Fruit fly (Drosophila melanogaster) whole organism, embryonic: ENCODE data around the gene CG13654.

Source experiments
- Abd-B ChIP-seq: fragments of 200-800 bp; sonication (Bioruptor generic); optimal IDR thresholded peaks from 2 replicates; lab custom pipeline; 2018; ENCODE audit warnings: missing biosample characterization, mild to moderate bottlenecking, missing genetic modification characterization, moderate library complexity
- Asciz ChIP-seq: fragments of 200-800 bp; sonication (Bioruptor generic); optimal IDR thresholded peaks from 2 replicates; lab custom pipeline; 2017; ENCODE audit warnings: missing biosample characterization, mild to moderate bottlenecking, missing genetic modification characterization, missing genetic modification reagents
- Atf3 ChIP-seq: fragments of 200-800 bp; sonication (Bioruptor generic); optimal IDR thresholded peaks from 3 replicates; lab custom pipeline; 2016; ENCODE audit warnings: missing biosample characterization, missing genetic modification characterization
- CG10321 ChIP-seq: fragments of 200-800 bp; sonication (Bioruptor generic); IDR thresholded peaks from 2 replicates; pipeline ENCODE4 v1.3.6; 2022; ENCODE audit warnings: missing biosample characterization, missing genetic modification characterization
- CG10543 ChIP-seq: fragments of 200-800 bp; sonication (Bioruptor generic); optimal IDR thresholded peaks from 3 replicates; lab custom pipeline; 2017; ENCODE audit warnings: missing biosample characterization, mild to moderate bottlenecking, missing genetic modification characterization, moderate library complexity
- CG12104 ChIP-seq: fragments of 200-800 bp; sonication (Bioruptor generic); optimal IDR thresholded peaks from 3 replicates; lab custom pipeline; 2016; ENCODE audit warnings: missing biosample characterization, missing genetic modification characterization
- CG15073 ChIP-seq: fragments of 200-800 bp; sonication (Bioruptor generic); optimal IDR thresholded peaks from 2 replicates; lab custom pipeline; 2016; ENCODE audit warnings: missing biosample characterization, missing genetic modification characterization
- CG15514 ChIP-seq: fragments of 200-800 bp; sonication (Bioruptor generic); optimal IDR thresholded peaks from 3 replicates; lab custom pipeline; 2017; ENCODE audit warnings: missing biosample characterization, missing genetic modification characterization, mild to moderate bottlenecking, moderate library complexity, missing genetic modification reagents
- CG16779 ChIP-seq: fragments of 200-800 bp; sonication (Bioruptor generic); IDR thresholded peaks from 2 replicates; pipeline ENCODE4 v1.3.6; 2022; ENCODE audit warnings: missing biosample characterization, missing genetic modification characterization
- CG16813 ChIP-seq: fragments of 200-800 bp; sonication (Bioruptor generic); IDR thresholded peaks from 3 replicates; pipeline ENCODE4 v1.3.6; 2022; ENCODE audit warnings: missing biosample characterization, missing genetic modification characterization; ENCODE audit not compliant: partially characterized antibody
- CG17568 ChIP-seq: fragments of 200-800 bp; sonication (Bioruptor generic); optimal IDR thresholded peaks from 2 replicates; lab custom pipeline; 2018; ENCODE audit warnings: missing biosample characterization, mild to moderate bottlenecking, missing genetic modification characterization, moderate library complexity
- CG17829 ChIP-seq: fragments of 200-800 bp; optimal IDR thresholded peaks from 2 replicates; lab custom pipeline; 2019; ENCODE audit warnings: missing biosample characterization, mild to moderate bottlenecking, missing genetic modification characterization, moderate library complexity
- CG1792 ChIP-seq: fragments of 200-800 bp; sonication (Bioruptor generic); optimal IDR thresholded peaks from 2 replicates; lab custom pipeline; 2016; ENCODE audit warnings: missing biosample characterization, missing genetic modification characterization
- CG2129 ChIP-seq: fragments of 200-800 bp; sonication (Bioruptor generic); IDR thresholded peaks from 2 replicates; pipeline ENCODE4 v1.3.6; 2022; ENCODE audit warnings: missing biosample characterization, missing genetic modification characterization; ENCODE audit not compliant: partially characterized antibody
- CG2678 ChIP-seq: fragments of 200-800 bp; sonication (Bioruptor generic); optimal IDR thresholded peaks from 3 replicates; lab custom pipeline; 2019; ENCODE audit warnings: missing biosample characterization, mild to moderate bottlenecking, missing genetic modification characterization, moderate library complexity
- CG32767 ChIP-seq: fragments of 200-800 bp; sonication (Bioruptor generic); IDR thresholded peaks from 2 replicates; pipeline ENCODE4 v1.3.6; 2022; ENCODE audit warnings: missing biosample characterization, missing genetic modification characterization
- CG33557 ChIP-seq: fragments of 200-800 bp; sonication (Bioruptor generic); optimal IDR thresholded peaks from 2 replicates; lab custom pipeline; 2019; ENCODE audit warnings: missing biosample characterization, mild to moderate bottlenecking, missing genetic modification characterization, moderate library complexity
- CG4404 ChIP-seq: fragments of 200-800 bp; sonication (Bioruptor generic); IDR thresholded peaks from 2 replicates; pipeline ENCODE4 v1.3.6; 2022; ENCODE audit warnings: missing biosample characterization, missing genetic modification characterization
- CG6683 ChIP-seq: fragments of 200-800 bp; sonication (Bioruptor generic); optimal IDR thresholded peaks from 2 replicates; lab custom pipeline; 2017; ENCODE audit warnings: missing biosample characterization, mild to moderate bottlenecking, missing genetic modification characterization, missing genetic modification reagents
- CG7271 ChIP-seq: fragments of 200-800 bp; sonication (Bioruptor generic); optimal IDR thresholded peaks from 2 replicates; lab custom pipeline; 2018; ENCODE audit warnings: missing biosample characterization, mild to moderate bottlenecking, missing genetic modification characterization, moderate library complexity
- CG7928 ChIP-seq: fragments of 200-800 bp; sonication (Bioruptor generic); optimal IDR thresholded peaks from 2 replicates; lab custom pipeline; 2017; ENCODE audit warnings: missing biosample characterization, mild to moderate bottlenecking, missing genetic modification characterization
- CG8924 ChIP-seq: fragments of 200-800 bp; optimal IDR thresholded peaks from 3 replicates; lab custom pipeline; 2019; ENCODE audit warnings: missing biosample characterization, mild to moderate bottlenecking, missing genetic modification characterization, moderate library complexity
- CG9727 ChIP-seq: fragments of 200-800 bp; sonication (Bioruptor generic); optimal IDR thresholded peaks from 3 replicates; lab custom pipeline; 2017; ENCODE audit warnings: missing biosample characterization, mild to moderate bottlenecking, missing genetic modification characterization
- CrebB ChIP-seq: fragments of 200-800 bp; sonication (Bioruptor generic); optimal IDR thresholded peaks from 3 replicates; lab custom pipeline; 2018; ENCODE audit warnings: missing biosample characterization, mild to moderate bottlenecking, missing genetic modification characterization
- Dek ChIP-seq: fragments of 200-800 bp; sonication (Bioruptor generic); optimal IDR thresholded peaks from 3 replicates; lab custom pipeline; 2019; ENCODE audit warnings: missing biosample characterization, mild to moderate bottlenecking, missing genetic modification characterization, moderate library complexity
- Dip2 ChIP-seq: fragments of 200-800 bp; sonication (Bioruptor generic); IDR thresholded peaks from 2 replicates; pipeline ENCODE4 v1.3.6; 2022; ENCODE audit warnings: missing biosample characterization, missing genetic modification characterization
- E2f2 ChIP-seq: fragments of 200-800 bp; sonication (Bioruptor generic); IDR thresholded peaks from 2 replicates; pipeline ENCODE4 v1.3.6; 2022; ENCODE audit warnings: missing biosample characterization, missing genetic modification characterization
- Ets65A ChIP-seq: fragments of 200-800 bp; sonication (Bioruptor generic); peaks from one replicate; lab custom pipeline; 2016; ENCODE audit warnings: missing biosample characterization, missing genetic modification characterization
- Nf-YC ChIP-seq: fragments of 200-800 bp; optimal IDR thresholded peaks from 3 replicates; lab custom pipeline; 2019; ENCODE audit warnings: missing biosample characterization, mild to moderate bottlenecking, missing genetic modification characterization, moderate library complexity
- Opbp ChIP-seq: fragments of 200-800 bp; sonication (Bioruptor generic); IDR thresholded peaks from 3 replicates; pipeline ENCODE4 v1.3.6; 2022; ENCODE audit warnings: missing biosample characterization, missing genetic modification characterization; ENCODE audit not compliant: partially characterized antibody
- Rx ChIP-seq: fragments of 200-800 bp; sonication (Bioruptor generic); IDR thresholded peaks from 2 replicates; pipeline ENCODE4 v1.3.6; 2022; ENCODE audit warnings: missing biosample characterization, missing genetic modification characterization
- Side ChIP-seq: fragments of 200-800 bp; sonication (Bioruptor generic); optimal IDR thresholded peaks from 2 replicates; lab custom pipeline; 2016; ENCODE audit warnings: missing biosample characterization, missing genetic modification characterization
- Sox102F ChIP-seq: fragments of 200-800 bp; sonication (Bioruptor generic); optimal IDR thresholded peaks from 2 replicates; lab custom pipeline; 2018; ENCODE audit warnings: missing biosample characterization, mild to moderate bottlenecking, missing genetic modification characterization, moderate library complexity
- Ssrp ChIP-seq: fragments of 200-800 bp; sonication (Bioruptor generic); optimal IDR thresholded peaks from 2 replicates; lab custom pipeline; 2018; ENCODE audit warnings: missing biosample characterization, mild to moderate bottlenecking, missing genetic modification characterization, moderate library complexity
- Stat92E ChIP-seq, 3 experiments: fragments of >200 bp in 2 of 3; fragments of 200-800 bp in 1 of 3; sonication (Bioruptor generic) in 1 of 3; optimal IDR thresholded peaks; 2 replicates each; lab custom pipeline; 2017 to 2019; ENCODE audit warnings: missing biosample characterization in 3 of 3, missing genetic modification characterization in 3 of 3, mild to moderate bottlenecking in 1 of 3, moderate library complexity in 1 of 3
- bab2 ChIP-seq: fragments of 200-800 bp; sonication (Bioruptor generic); optimal IDR thresholded peaks from 2 replicates; lab custom pipeline; 2016; ENCODE audit warnings: missing biosample characterization, missing genetic modification characterization
- dm ChIP-seq: fragments of 200-800 bp; sonication (Bioruptor generic); optimal IDR thresholded peaks from 3 replicates; lab custom pipeline; 2016; ENCODE audit warnings: missing biosample characterization, missing genetic modification characterization
- her ChIP-seq: fragments of 200-800 bp; sonication (Bioruptor generic); optimal IDR thresholded peaks from 2 replicates; lab custom pipeline; 2016; ENCODE audit warnings: missing biosample characterization, missing genetic modification characterization
- hth ChIP-seq: fragments of >200 bp; optimal IDR thresholded peaks from 2 replicates; lab custom pipeline; 2017; ENCODE audit warnings: inconsistent platforms
- jigr1 ChIP-seq: fragments of 200-800 bp; sonication (Bioruptor generic); IDR thresholded peaks from 3 replicates; pipeline ENCODE4 v1.3.6; 2022; ENCODE audit warnings: missing biosample characterization, missing genetic modification characterization
- kay ChIP-seq: fragments of 200-800 bp; sonication (Bioruptor generic); optimal IDR thresholded peaks from 2 replicates; lab custom pipeline; 2016; ENCODE audit warnings: missing biosample characterization, missing genetic modification characterization
- nau ChIP-seq: fragments of 200-800 bp; sonication (Bioruptor generic); optimal IDR thresholded peaks from 3 replicates; lab custom pipeline; 2017; ENCODE audit warnings: missing biosample characterization, mild to moderate bottlenecking, missing genetic modification characterization, missing genetic modification reagents
- otp ChIP-seq: fragments of 200-800 bp; sonication (Bioruptor generic); IDR thresholded peaks from 3 replicates; pipeline ENCODE4, ENCODE4 v1.3.6; 2022; ENCODE audit warnings: missing biosample characterization, missing genetic modification characterization
- ro ChIP-seq: fragments of 200-800 bp; sonication (Bioruptor generic); IDR thresholded peaks from 2 replicates; pipeline ENCODE4 v1.3.6; 2022; ENCODE audit warnings: missing biosample characterization, missing genetic modification characterization
- slp2 ChIP-seq: fragments of 200-800 bp; sonication (Bioruptor generic); optimal IDR thresholded peaks from 2 replicates; lab custom pipeline; 2016; ENCODE audit warnings: missing biosample characterization, missing genetic modification characterization
- tio ChIP-seq: fragments of 200-800 bp; sonication (Bioruptor generic); optimal IDR thresholded peaks from 2 replicates; lab custom pipeline; 2017; ENCODE audit warnings: missing biosample characterization, missing genetic modification characterization, inconsistent platforms
- tll ChIP-seq, 2 experiments: fragments of 200-800 bp in 1 of 2; fragments of >200 bp in 1 of 2; sonication (Bioruptor generic) in 1 of 2; optimal IDR thresholded peaks; 2 replicates each; lab custom pipeline; 2017 to 2019; ENCODE audit warnings: missing biosample characterization in 2 of 2, missing genetic modification characterization in 2 of 2, mild to moderate bottlenecking in 1 of 2, moderate library complexity in 1 of 2
- trem ChIP-seq: fragments of 200-800 bp; optimal IDR thresholded peaks from 3 replicates; lab custom pipeline; 2019; ENCODE audit warnings: missing biosample characterization, mild to moderate bottlenecking, missing genetic modification characterization, moderate library complexity
- trh ChIP-seq: fragments of 200-800 bp; sonication (Bioruptor generic); optimal IDR thresholded peaks from 2 replicates; lab custom pipeline; 2016; ENCODE audit warnings: missing biosample characterization, missing genetic modification characterization
- unpg ChIP-seq: fragments of 200-800 bp; sonication (Bioruptor generic); optimal IDR thresholded peaks from 3 replicates; lab custom pipeline; 2018; ENCODE audit warnings: missing biosample characterization, mild to moderate bottlenecking, missing genetic modification characterization, moderate library complexity

Gene CG13654

dm6 chr3R:25178521-25178920, 21.1 kb upstream of the CG13654 start (continued):
- TF ChIP-seq dm (no peak), Abd-B (peak; percentile 2), tll (GFP tag; optimal IDR thresholded peaks at IDR 0.05; lab: Kevin White, UChicago) (no peak), Dip2 (GFP tag; lab: Robert Waterston, UW) (no peak), CG15073 (GFP tag; lab: Kevin White, UChicago) (no peak), Sox102F (GFP tag; lab: Kevin White, UChicago) (peak; percentile 72), ro (peak; percentile 49; the same call in 1 of the 2 replicates), CG8924 (tag; lab: Kevin White, UChicago) (peak; percentile 73), CG32767 (GFP tag; lab: Robert Waterston, UW) (peak; percentile 72), Nf-YC (tag; lab: Kevin White, UChicago) (no peak), CG16813 (GFP tag; lab: Robert Waterston, UW) (peak; percentile 42; the same call in 1 of the 3 replicates), Opbp (GFP tag; lab: Robert Waterston, UW) (no peak), Ets65A (GFP tag; lab: Kevin White, UChicago) (no peak), kay (GFP tag; lab: Kevin White, UChicago) (no peak), bab2 (GFP tag; lab: Kevin White, UChicago) (no peak), tio (GFP tag; lab: Kevin White, UChicago) (peak; percentile 78), CG6683 (no peak), unpg (GFP tag; lab: Kevin White, UChicago) (peak; percentile 62), hth (no peak), CG16779 (no peak), Asciz (GFP tag; lab: Kevin White, UChicago) (peak; percentile 31), CG17568 (GFP tag; lab: Kevin White, UChicago) (peak; percentile 42), Stat92E (GFP tag; optimal IDR thresholded peaks at IDR 0.05; lab: Kevin White, UChicago) (no peak), CG2129 (no peak), otp (peak; percentile 89), Rx (GFP tag; lab: Robert Waterston, UW) (no peak), CG10543 (no peak), CG7271 (peak; percentile 51), CG33557 (GFP tag; lab: Kevin White, UChicago) (peak; percentile 83), CG2678 (tag; lab: Kevin White, UChicago) (peak; percentile 6), CrebB (tag; lab: Kevin White, UChicago) (peak; percentile 13), CG7928 (GFP tag; lab: Kevin White, UChicago) (no peak), her (no peak), E2f2 (GFP tag; lab: Robert Waterston, UW) (peak; percentile 30; the same call in 1 of the 2 replicates), CG17829 (tag; lab: Kevin White, UChicago) (peak; percentile 75), nau (GFP tag; lab: Kevin White, UChicago) (no peak), slp2 (GFP tag; lab: Kevin White, UChicago) (no peak), CG9727 (GFP tag; lab: Kevin White, UChicago) (peak; percentile 75), Ssrp (peak; percentile 81), jigr1 (GFP tag; lab: Robert Waterston, UW) (0 out of 3 replicates have a peak, but pooled peaks have one; percentile 59), CG10321 (GFP tag; lab: Robert Waterston, UW) (no peak), Atf3 (peak; percentile 34), CG4404 (GFP tag; lab: Robert Waterston, UW) (peak; percentile 93), trem (peak; percentile 45), Side (no peak), CG1792 (no peak), Dek (tag; lab: Kevin White, UChicago) (no peak), CG15514 (peak; percentile 8), trh (GFP tag; lab: Kevin White, UChicago) (no peak), CG12104 (peak; percentile 12)
